Fruit fly (Drosophila melanogaster) whole organism, adult: ENCODE results near the gene Lcp65Af.

Source experiments
- CG12768 ChIP-seq: fragments of 200-800 bp; sonication (Bioruptor generic); optimal IDR thresholded peaks from 2 replicates; lab custom pipeline; 2017; ENCODE audit warnings: missing biosample characterization, missing genetic modification characterization, mild to moderate bottlenecking, moderate library complexity, missing genetic modification reagents
- CG14711 ChIP-seq: fragments of 200-800 bp; sonication (Bioruptor generic); optimal IDR thresholded peaks from 2 replicates; lab custom pipeline; 2018; ENCODE audit warnings: missing biosample characterization, mild to moderate bottlenecking, missing genetic modification characterization, moderate library complexity
- CG1620 ChIP-seq: fragments of 200-800 bp; sonication (Bioruptor generic); optimal IDR thresholded peaks from 2 replicates; lab custom pipeline; 2016; ENCODE audit warnings: missing biosample characterization, missing genetic modification characterization
- CG5204 ChIP-seq: fragments of 200-800 bp; sonication (Bioruptor generic); optimal IDR thresholded peaks from 2 replicates; lab custom pipeline; 2016; ENCODE audit warnings: missing biosample characterization, missing genetic modification characterization
- CG7101 ChIP-seq: fragments of 200-800 bp; sonication (Bioruptor generic); optimal IDR thresholded peaks from 2 replicates; lab custom pipeline; 2018; ENCODE audit warnings: missing biosample characterization, mild to moderate bottlenecking, missing genetic modification characterization, moderate library complexity
- Crg-1 ChIP-seq: fragments of 200-800 bp; sonication (Bioruptor generic); optimal IDR thresholded peaks from 2 replicates; lab custom pipeline; 2016; ENCODE audit warnings: missing biosample characterization, missing genetic modification characterization
- Hr96 ChIP-seq: fragments of 200-800 bp; sonication (Bioruptor generic); optimal IDR thresholded peaks from 2 replicates; lab custom pipeline; 2016; ENCODE audit warnings: missing biosample characterization, missing genetic modification characterization
- cnc ChIP-seq, 2 experiments: fragments of >200 bp; optimal IDR thresholded peaks; 2 replicates each; lab custom pipeline; 2017
- kay ChIP-seq: fragments of 200-800 bp; sonication (Bioruptor generic); peaks from one replicate; lab custom pipeline; 2016; ENCODE audit warnings: missing biosample characterization, missing genetic modification characterization, borderline replicate concordance
- ovo ChIP-seq: fragments of 200-800 bp; sonication (Bioruptor generic); optimal IDR thresholded peaks from 2 replicates; lab custom pipeline; 2016; ENCODE audit warnings: missing biosample characterization, missing genetic modification characterization
- tj ChIP-seq: fragments of 200-800 bp; sonication (Bioruptor generic); optimal IDR thresholded peaks from 3 replicates; lab custom pipeline; 2017; ENCODE audit warnings: missing biosample characterization, mild to moderate bottlenecking, missing genetic modification characterization, moderate library complexity
- toe ChIP-seq: fragments of 200-800 bp; sonication (Bioruptor generic); optimal IDR thresholded peaks from 2 replicates; lab custom pipeline; 2016; ENCODE audit warnings: missing biosample characterization, missing genetic modification characterization

DNA sequence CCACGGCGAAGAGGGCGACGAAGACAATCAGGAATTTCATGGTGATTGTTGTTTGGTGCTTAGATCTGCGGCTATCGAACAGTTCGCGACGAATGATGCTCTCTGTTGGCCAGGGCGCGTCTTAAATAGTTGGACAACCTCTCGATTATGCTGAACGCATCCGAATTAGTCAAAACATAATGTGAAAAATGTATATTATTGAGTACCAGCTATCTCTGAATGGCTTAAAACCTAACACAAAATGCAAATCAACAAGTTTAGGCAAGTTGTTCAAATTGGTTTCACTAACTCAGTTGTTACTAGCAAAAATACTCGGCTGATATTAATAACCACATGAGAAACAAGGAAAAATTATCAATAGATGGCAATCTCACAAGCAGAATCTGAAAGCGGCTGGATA lies 1.4 kb downstream of the Lcp65Af start, which contains the start of gene Lcp65Ag1:
- no peak for TF ChIP-seq tj
- no peak for TF ChIP-seq CG5204 (GFP tag; lab: Kevin White, UChicago)
- TF ChIP-seq CG14711 (tag; lab: Kevin White, UChicago), result no peak
- TF ChIP-seq kay, result no peak
- TF ChIP-seq ovo (GFP tag; lab: Kevin White, UChicago), result no peak
- TF ChIP-seq CG12768 (GFP tag; lab: Kevin White, UChicago), result no peak
- TF ChIP-seq cnc (optimal IDR thresholded peaks at IDR 0.05; lab: Kevin White, UChicago), result no peak
- TF ChIP-seq Crg-1 (GFP tag; lab: Kevin White, UChicago), result no peak
- no peak for TF ChIP-seq Hr96 (GFP tag; lab: Kevin White, UChicago)
- TF ChIP-seq CG7101 (tag; lab: Kevin White, UChicago), result no peak
- no peak for TF ChIP-seq CG1620 (GFP tag; lab: Kevin White, UChicago)
- no peak for TF ChIP-seq toe (GFP tag; lab: Kevin White, UChicago)
